Worm (Caenorhabditis elegans): ENCODE data around the gene C48B4.3.

DNA sequence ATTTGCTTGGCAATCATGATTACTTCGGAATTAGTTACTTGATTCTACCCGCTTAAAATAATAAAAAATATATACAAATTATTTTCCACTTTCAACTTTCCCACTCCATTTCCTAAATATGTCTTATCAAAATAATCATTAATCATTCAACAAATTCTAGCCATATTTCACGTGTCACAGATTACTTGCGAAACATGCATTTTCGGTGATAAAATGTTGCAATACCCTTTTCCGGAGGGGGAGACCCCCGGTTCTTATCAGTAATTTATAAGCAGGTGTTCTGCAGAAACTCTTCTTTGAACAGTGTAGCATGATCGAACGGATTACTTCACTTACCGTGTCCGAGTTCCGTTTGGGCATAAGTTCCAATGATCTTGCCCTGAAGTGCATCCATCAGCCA, 8.0 kb upstream of the C48B4.3 start:
- TF ChIP-seq Y55F3AM.14 (GFP tag; optimal IDR thresholded peaks at IDR 0.05) (no peak), elt-1 (tag; optimal IDR thresholded peaks at IDR 0.05) (no peak), skn-1 (tag; optimal IDR thresholded peaks at IDR 0.05) (no peak)
